Fruit fly (Drosophila melanogaster) whole organism, wandering third instar larva: ENCODE results near the gene CG7182.

ENCODE experiments used
- Abd-B ChIP-seq: fragments of >200 bp; optimal IDR thresholded peaks from 2 replicates; lab custom pipeline; 2017; ENCODE audit warnings: missing biosample characterization, missing genetic modification characterization
- CG9705 ChIP-seq: fragments of 200-800 bp; sonication (Bioruptor generic); optimal IDR thresholded peaks from 2 replicates; lab custom pipeline; 2018; ENCODE audit warnings: missing biosample characterization, mild to moderate bottlenecking, missing genetic modification characterization
- h ChIP-seq: fragments of 200-800 bp; sonication (Bioruptor generic); optimal IDR thresholded peaks from 3 replicates; lab custom pipeline; 2016; ENCODE audit warnings: missing biosample characterization, mild to moderate bottlenecking, missing genetic modification characterization
- pan ChIP-seq: fragments of >200 bp; optimal IDR thresholded peaks from 2 replicates; lab custom pipeline; 2017
- tai ChIP-seq: sonication (Bioruptor generic); optimal IDR thresholded peaks from 2 replicates; lab custom pipeline; 2016; ENCODE audit warnings: missing biosample characterization, missing genetic modification characterization

dm6 chr3L:8296941-8297340 is 49.2 kb downstream of the CG7182 start, which contains the start of gene Rab19:
- TF ChIP-seq h (no peak), tai (GFP tag; lab: Kevin White, UChicago) (no peak), Abd-B (no peak), CG9705 (GFP tag; lab: Kevin White, UChicago) (no peak), pan (no peak)
